Fruit fly (Drosophila melanogaster) whole organism, embryonic: ENCODE data around the gene peng.

ENCODE experiments used
- ATbp ChIP-seq: fragments of 200-800 bp; sonication (Bioruptor generic); optimal IDR thresholded peaks from 2 replicates; lab custom pipeline; 2017; ENCODE audit warnings: missing biosample characterization, mild to moderate bottlenecking, missing genetic modification characterization, missing genetic modification reagents
- Aef1 ChIP-seq: fragments of 200-800 bp; sonication (Bioruptor generic); IDR thresholded peaks from 3 replicates; pipeline ENCODE4 v1.3.6; 2022; ENCODE audit warnings: missing biosample characterization, missing genetic modification characterization
- Atf6 ChIP-seq: fragments of 200-800 bp; sonication (Bioruptor generic); IDR thresholded peaks from 2 replicates; pipeline ENCODE4 v1.3.6; 2022; ENCODE audit warnings: missing biosample characterization, missing genetic modification characterization
- Bdp1 ChIP-seq: fragments of 200-800 bp; sonication (Bioruptor generic); optimal IDR thresholded peaks from 3 replicates; lab custom pipeline; 2016; ENCODE audit warnings: missing biosample characterization, missing genetic modification characterization
- CG11456 ChIP-seq: fragments of 200-800 bp; sonication (Bioruptor generic); IDR thresholded peaks from 3 replicates; pipeline ENCODE4 v1.3.6; 2022; ENCODE audit warnings: missing biosample characterization, missing genetic modification characterization
- CG12071 ChIP-seq: fragments of 200-800 bp; sonication (Bioruptor generic); optimal IDR thresholded peaks from 3 replicates; lab custom pipeline; 2018; ENCODE audit warnings: missing biosample characterization, mild to moderate bottlenecking, missing genetic modification characterization
- CG12219 ChIP-seq: fragments of 200-800 bp; sonication (Bioruptor generic); optimal IDR thresholded peaks from 3 replicates; lab custom pipeline; 2018; ENCODE audit warnings: missing biosample characterization, mild to moderate bottlenecking, missing genetic modification characterization
- CG12769 ChIP-seq: fragments of 200-800 bp; sonication (Bioruptor generic); optimal IDR thresholded peaks from 2 replicates; lab custom pipeline; 2019; ENCODE audit warnings: missing biosample characterization, mild to moderate bottlenecking, missing genetic modification characterization, moderate library complexity
- CG14667 ChIP-seq: fragments of 200-800 bp; sonication (Bioruptor generic); IDR thresholded peaks from 2 replicates; pipeline ENCODE4 v1.3.6; 2022; ENCODE audit warnings: missing biosample characterization, missing genetic modification characterization
- CG15601 ChIP-seq: fragments of 200-800 bp; sonication (Bioruptor generic); optimal IDR thresholded peaks from 3 replicates; lab custom pipeline; 2019; ENCODE audit warnings: missing biosample characterization, mild to moderate bottlenecking, missing genetic modification characterization, moderate library complexity
- CG17385 ChIP-seq: fragments of 200-800 bp; sonication (Bioruptor generic); optimal IDR thresholded peaks from 3 replicates; lab custom pipeline; 2018; ENCODE audit warnings: missing biosample characterization, mild to moderate bottlenecking, missing genetic modification characterization
- CG17612 ChIP-seq: fragments of 200-800 bp; sonication (Bioruptor generic); IDR thresholded peaks from 2 replicates; pipeline ENCODE4 v1.3.6; 2022; ENCODE audit warnings: missing biosample characterization, missing genetic modification characterization
- CG17802 ChIP-seq: fragments of 200-800 bp; sonication (Bioruptor generic); optimal IDR thresholded peaks from 2 replicates; lab custom pipeline; 2018; ENCODE audit warnings: missing biosample characterization, mild to moderate bottlenecking, missing genetic modification characterization, moderate library complexity
- CG18764 ChIP-seq: fragments of 200-800 bp; sonication (Bioruptor generic); optimal IDR thresholded peaks from 3 replicates; lab custom pipeline; 2016; ENCODE audit warnings: missing biosample characterization, missing genetic modification characterization
- CG2712 ChIP-seq: fragments of 200-800 bp; optimal IDR thresholded peaks from 3 replicates; lab custom pipeline; 2019; ENCODE audit warnings: missing biosample characterization, mild to moderate bottlenecking, missing genetic modification characterization, moderate library complexity
- CG2875 ChIP-seq: fragments of 200-800 bp; sonication (Bioruptor generic); optimal IDR thresholded peaks from 2 replicates; lab custom pipeline; 2017; ENCODE audit warnings: missing biosample characterization, mild to moderate bottlenecking, missing genetic modification characterization, missing genetic modification reagents
- CG2889 ChIP-seq: fragments of 200-800 bp; sonication (Bioruptor generic); IDR thresholded peaks from 3 replicates; pipeline ENCODE4 v1.3.6; 2022; ENCODE audit warnings: missing biosample characterization, missing genetic modification characterization
- CG32532 ChIP-seq: fragments of 200-800 bp; sonication (Bioruptor generic); IDR thresholded peaks from 2 replicates; pipeline ENCODE4 v1.3.6; 2022; ENCODE audit warnings: missing biosample characterization, missing genetic modification characterization
- CG32772 ChIP-seq: fragments of 200-800 bp; sonication (Bioruptor generic); IDR thresholded peaks from 2 replicates; pipeline ENCODE4 v1.3.6; 2022; ENCODE audit warnings: missing biosample characterization, missing genetic modification characterization
- CG34422 ChIP-seq: fragments of 200-800 bp; sonication (Bioruptor generic); IDR thresholded peaks from 3 replicates; pipeline ENCODE4 v1.3.6; 2022; ENCODE audit warnings: missing biosample characterization, missing genetic modification characterization
- CG3838 ChIP-seq: fragments of 200-800 bp; sonication (Bioruptor generic); optimal IDR thresholded peaks from 3 replicates; lab custom pipeline; 2016; ENCODE audit warnings: missing biosample characterization, missing genetic modification characterization
- CG6654 ChIP-seq: fragments of 200-800 bp; sonication (Bioruptor generic); optimal IDR thresholded peaks from 2 replicates; lab custom pipeline; 2017; ENCODE audit warnings: missing biosample characterization, mild to moderate bottlenecking, missing genetic modification characterization
- CG7963 ChIP-seq: fragments of 200-800 bp; sonication (Bioruptor generic); IDR thresholded peaks from 3 replicates; pipeline ENCODE4 v1.3.6; 2022; ENCODE audit warnings: missing biosample characterization, missing genetic modification characterization; ENCODE audit not compliant: partially characterized antibody
- Ets97D ChIP-seq: fragments of 200-800 bp; sonication (Bioruptor generic); optimal IDR thresholded peaks from 3 replicates; lab custom pipeline; 2016; ENCODE audit warnings: missing biosample characterization, missing genetic modification characterization
- Gsc ChIP-seq: fragments of 200-800 bp; sonication (Bioruptor generic); IDR thresholded peaks from 2 replicates; pipeline ENCODE4 v1.3.6; 2022; ENCODE audit warnings: missing biosample characterization, missing genetic modification characterization
- Gug ChIP-seq: fragments of 200-800 bp; sonication (Bioruptor generic); IDR thresholded peaks from 4 replicates; pipeline ENCODE4 v1.3.6; 2022; ENCODE audit warnings: missing biosample characterization, missing genetic modification characterization
- H2.0 ChIP-seq: fragments of 200-800 bp; sonication (Bioruptor generic); IDR thresholded peaks from 2 replicates; pipeline ENCODE4 v1.3.6; 2022; ENCODE audit warnings: missing biosample characterization, missing genetic modification characterization
- Hr3 ChIP-seq: fragments of 200-800 bp; sonication (Bioruptor generic); optimal IDR thresholded peaks from 3 replicates; lab custom pipeline; 2016; ENCODE audit warnings: missing biosample characterization, missing genetic modification characterization
- Med ChIP-seq: fragments of 200-800 bp; sonication (Bioruptor generic); peaks from one replicate; lab custom pipeline; 2016; ENCODE audit warnings: missing biosample characterization, missing genetic modification characterization, mild to moderate bottlenecking, inconsistent platforms, moderate library complexity
- Myb ChIP-seq: fragments of 200-800 bp; sonication (Bioruptor generic); optimal IDR thresholded peaks from 2 replicates; lab custom pipeline; 2016; ENCODE audit warnings: missing biosample characterization, missing genetic modification characterization
- NK7.1 ChIP-seq: fragments of 200-800 bp; sonication (Bioruptor generic); optimal IDR thresholded peaks from 3 replicates; lab custom pipeline; 2016; ENCODE audit warnings: missing biosample characterization, missing genetic modification characterization
- Nf-YB ChIP-seq: fragments of 200-800 bp; sonication (Bioruptor generic); optimal IDR thresholded peaks from 3 replicates; lab custom pipeline; 2019; ENCODE audit warnings: missing biosample characterization, mild to moderate bottlenecking, missing genetic modification characterization, moderate library complexity
- PHDP ChIP-seq: fragments of 200-800 bp; sonication (Bioruptor generic); optimal IDR thresholded peaks from 3 replicates; lab custom pipeline; 2018; ENCODE audit warnings: missing biosample characterization, mild to moderate bottlenecking, missing genetic modification characterization, moderate library complexity
- Six4 ChIP-seq: fragments of 200-800 bp; sonication (Bioruptor generic); optimal IDR thresholded peaks from 2 replicates; lab custom pipeline; 2016; ENCODE audit warnings: missing biosample characterization, missing genetic modification characterization
- Sry-δ ChIP-seq: fragments of 200-800 bp; sonication (Bioruptor generic); optimal IDR thresholded peaks from 2 replicates; lab custom pipeline; 2016; ENCODE audit warnings: missing biosample characterization, missing genetic modification characterization
- Tbp ChIP-seq: fragments of >200 bp; optimal IDR thresholded peaks from 2 replicates; lab custom pipeline; 2018; ENCODE audit warnings: missing biosample characterization, missing genetic modification characterization
- ara ChIP-seq: fragments of 200-800 bp; sonication (Bioruptor generic); IDR thresholded peaks from 2 replicates; pipeline ENCODE4 v1.3.6; 2022; ENCODE audit warnings: missing biosample characterization, missing genetic modification characterization
- ash1 ChIP-seq: fragments of 200-800 bp; sonication (Bioruptor generic); optimal IDR thresholded peaks from 2 replicates; lab custom pipeline; 2018; ENCODE audit warnings: missing biosample characterization, mild to moderate bottlenecking, missing genetic modification characterization
- az2 ChIP-seq: fragments of 200-800 bp; sonication (Bioruptor generic); optimal IDR thresholded peaks from 3 replicates; lab custom pipeline; 2016; ENCODE audit warnings: missing biosample characterization, missing genetic modification characterization
- bbx ChIP-seq: fragments of 200-800 bp; sonication (Bioruptor generic); IDR thresholded peaks from 2 replicates; pipeline ENCODE4 v1.3.6; 2022; ENCODE audit warnings: missing biosample characterization, missing genetic modification characterization; ENCODE audit not compliant: partially characterized antibody
- dmrt11E ChIP-seq: fragments of 200-800 bp; sonication (Bioruptor generic); optimal IDR thresholded peaks from 3 replicates; lab custom pipeline; 2018; ENCODE audit warnings: missing biosample characterization, mild to moderate bottlenecking, missing genetic modification characterization, moderate library complexity
- fd3F ChIP-seq: fragments of 200-800 bp; sonication (Bioruptor generic); optimal IDR thresholded peaks from 2 replicates; lab custom pipeline; 2018; ENCODE audit warnings: missing biosample characterization, mild to moderate bottlenecking, missing genetic modification characterization, moderate library complexity
- fu2 ChIP-seq: fragments of 200-800 bp; sonication (Bioruptor generic); optimal IDR thresholded peaks from 2 replicates; lab custom pipeline; 2016; ENCODE audit warnings: missing biosample characterization, missing genetic modification characterization
- gem ChIP-seq: fragments of 200-800 bp; sonication (Bioruptor generic); optimal IDR thresholded peaks from 2 replicates; lab custom pipeline; 2019; ENCODE audit warnings: missing biosample characterization, mild to moderate bottlenecking, missing genetic modification characterization, moderate library complexity
- h ChIP-seq: fragments of >200 bp; optimal IDR thresholded peaks from 2 replicates; lab custom pipeline; 2017
- nmo ChIP-seq: fragments of 200-800 bp; sonication (Bioruptor generic); optimal IDR thresholded peaks from 2 replicates; lab custom pipeline; 2018; ENCODE audit warnings: missing biosample characterization, mild to moderate bottlenecking, missing genetic modification characterization, moderate library complexity
- pros ChIP-seq: fragments of 200-800 bp; sonication (Bioruptor generic); optimal IDR thresholded peaks from 3 replicates; lab custom pipeline; 2019; ENCODE audit warnings: missing biosample characterization, mild to moderate bottlenecking, missing genetic modification characterization, moderate library complexity
- sens ChIP-seq: fragments of 200-800 bp; sonication (Bioruptor generic); peaks from one replicate; lab custom pipeline; 2016; ENCODE audit warnings: missing biosample characterization, missing genetic modification characterization

peng gene

DNA sequence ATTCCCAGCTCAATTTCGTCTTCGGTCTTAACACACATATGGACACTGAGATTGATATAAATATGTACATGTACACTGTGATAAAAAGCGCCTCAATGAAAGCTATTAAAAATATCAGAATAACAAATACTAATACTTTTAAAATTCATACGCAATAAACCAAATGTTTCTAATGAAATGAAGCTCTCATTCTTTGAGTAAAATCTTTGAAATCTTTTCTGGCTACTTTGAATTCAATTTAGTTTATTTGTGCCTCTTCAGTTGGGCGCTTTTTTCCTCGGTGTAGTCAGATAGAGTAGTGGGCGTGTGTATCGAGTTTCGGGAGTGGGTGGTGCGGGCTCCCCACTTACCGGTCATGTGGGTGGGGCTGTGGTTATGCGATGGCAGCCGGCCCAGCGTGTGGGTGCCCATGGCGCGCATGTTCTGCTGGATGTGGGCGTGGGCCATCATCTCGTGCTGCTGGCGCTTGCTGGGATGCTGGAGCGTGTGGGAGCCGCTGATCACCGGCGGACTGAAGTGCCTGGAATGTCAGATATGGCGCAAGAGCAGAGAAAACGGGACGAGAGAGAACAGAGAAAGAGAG lies 15.0 kb downstream of the peng start (continued):
- TF ChIP-seq CG17802 (no peak), h (lab: Kevin White, UChicago) (no peak), CG14667 (no peak), nmo (peak; percentile 31), CG18764 (no peak), Ets97D (GFP tag; lab: Kevin White, UChicago) (no peak), CG2889 (GFP tag; lab: Robert Waterston, UW) (no peak), NK7.1 (GFP tag; lab: Kevin White, UChicago) (no peak), CG11456 (no peak), fu2 (GFP tag; lab: Kevin White, UChicago) (no peak), ara (no peak), CG17385 (GFP tag; lab: Kevin White, UChicago) (peak; percentile 34), PHDP (tag; lab: Kevin White, UChicago) (no peak), CG3838 (no peak), Sry-δ (GFP tag; lab: Kevin White, UChicago) (no peak), Gsc (no peak), CG2875 (GFP tag; lab: Kevin White, UChicago) (peak; percentile 31), Hr3 (GFP tag; lab: Kevin White, UChicago) (no peak), CG32532 (GFP tag; lab: Robert Waterston, UW) (no peak), CG2712 (peak; percentile 21), CG12769 (no peak), Aef1 (no peak), Tbp (GFP tag; lab: Kevin White, UChicago) (no peak), pros (no peak), Bdp1 (no peak), CG12071 (GFP tag; lab: Kevin White, UChicago) (no peak), ATbp (GFP tag; lab: Kevin White, UChicago) (peak; percentile 15), gem (tag; lab: Kevin White, UChicago) (no peak), az2 (GFP tag; lab: Kevin White, UChicago) (peak; percentile 1), dmrt11E (no peak), Atf6 (no peak), CG32772 (GFP tag; lab: Robert Waterston, UW) (no peak), H2.0 (GFP tag; lab: Robert Waterston, UW) (no peak), Myb (no peak), ash1 (GFP tag; lab: Kevin White, UChicago) (no peak), sens (GFP tag; lab: Kevin White, UChicago) (peak; percentile 77), CG7963 (no peak), CG6654 (GFP tag; lab: Kevin White, UChicago) (no peak), CG12219 (no peak), bbx (GFP tag; lab: Robert Waterston, UW) (no peak), CG15601 (tag; lab: Kevin White, UChicago) (peak; percentile 0), CG34422 (GFP tag; lab: Robert Waterston, UW) (no peak), Six4 (GFP tag; lab: Kevin White, UChicago) (peak; percentile 4), Nf-YB (no peak), Med (GFP tag; lab: Kevin White, UChicago) (peak; percentile 71), CG17612 (GFP tag; lab: Robert Waterston, UW) (no peak), fd3F (GFP tag; lab: Kevin White, UChicago) (no peak), Gug (GFP tag; lab: Robert Waterston, UW) (no peak)
- TF ChIP-seq, all 482 proteins: peak for 48
